Worm (Caenorhabditis elegans) whole organism, mixed stage, embryonic: Measurements from ENCODE around the gene hlh-34.
A peak's percentile ranks its signal among the peaks of the same experiment; 100 is the strongest.

ENCODE experiments used
- M03D4.4 ChIP-seq: sonication (generic microtip); optimal IDR thresholded peaks from 2 replicates; lab custom pipeline; 2017; ENCODE audit warnings: mild to moderate bottlenecking, missing genetic modification characterization, missing compliant biosample characterization
- bed-3 ChIP-seq: fragments of 200-800 bp; sonication (Bioruptor generic); optimal IDR thresholded peaks from 3 replicates; lab custom pipeline; 2018; ENCODE audit warnings: mild to moderate bottlenecking, missing genetic modification characterization, moderate library complexity, missing compliant biosample characterization
- ceh-83 ChIP-seq: fragments of 200-800 bp; sonication (Bioruptor generic); optimal IDR thresholded peaks from 2 replicates; lab custom pipeline; 2018; ENCODE audit warnings: mild to moderate bottlenecking, missing genetic modification characterization, missing compliant biosample characterization
- ces-1 ChIP-seq: fragments of 150-350 bp; optimal IDR thresholded peaks from 2 replicates; lab custom pipeline; 2014; ENCODE audit warnings: missing biosample characterization, missing genetic modification reagents, missing genetic modification characterization
- drap-1 ChIP-seq: fragments of 200-800 bp; sonication (Bioruptor generic); optimal IDR thresholded peaks from 3 replicates; lab custom pipeline; 2018; ENCODE audit warnings: mild to moderate bottlenecking, missing genetic modification characterization, missing compliant biosample characterization
- elt-1 ChIP-seq: sonication (generic microtip); optimal IDR thresholded peaks from 2 replicates; lab custom pipeline; 2017; ENCODE audit warnings: missing genetic modification characterization, mild to moderate bottlenecking, missing compliant biosample characterization, antibody characterized with exemption, moderate library complexity, borderline replicate concordance; ENCODE audit not compliant: insufficient read depth
- elt-3 ChIP-seq: fragments of 150-350 bp; optimal IDR thresholded peaks from 2 replicates; lab custom pipeline; 2014; ENCODE audit warnings: missing biosample characterization, missing genetic modification characterization
- ham-2 ChIP-seq: fragments of 200-800 bp; sonication (Bioruptor generic); optimal IDR thresholded peaks from 2 replicates; lab custom pipeline; 2018; ENCODE audit warnings: mild to moderate bottlenecking, missing genetic modification characterization, missing compliant biosample characterization
- hlh-1 ChIP-seq: fragments of 150-350 bp; optimal IDR thresholded peaks from 2 replicates; lab custom pipeline; 2014; ENCODE audit warnings: missing biosample characterization, missing genetic modification reagents, missing genetic modification characterization
- lin-13 ChIP-seq: fragments of 150-350 bp; optimal IDR thresholded peaks from 2 replicates; lab custom pipeline; 2014; ENCODE audit warnings: missing biosample characterization, missing genetic modification characterization
- mab-5 ChIP-seq: fragments of 150-350 bp; optimal IDR thresholded peaks from 2 replicates; lab custom pipeline; 2014; ENCODE audit warnings: missing biosample characterization, missing genetic modification characterization
- mls-2 ChIP-seq: sonication (generic microtip); optimal IDR thresholded peaks from 2 replicates; lab custom pipeline; 2016; ENCODE audit warnings: mild to moderate bottlenecking, missing genetic modification characterization, moderate library complexity, missing compliant biosample characterization
- nhr-2 ChIP-seq: fragments of 150-350 bp; optimal IDR thresholded peaks from 2 replicates; lab custom pipeline; 2014; ENCODE audit warnings: missing biosample characterization, missing genetic modification characterization
- nhr-237 ChIP-seq: fragments of 150-350 bp; optimal IDR thresholded peaks from 2 replicates; lab custom pipeline; 2014; ENCODE audit warnings: missing biosample characterization, missing genetic modification characterization
- nhr-76 ChIP-seq: sonication (generic microtip); optimal IDR thresholded peaks from 2 replicates; lab custom pipeline; 2017; ENCODE audit warnings: missing biosample characterization, missing genetic modification characterization
- sem-2 ChIP-seq: fragments of 200-800 bp; sonication (Bioruptor generic); optimal IDR thresholded peaks from 2 replicates; lab custom pipeline; 2018; ENCODE audit warnings: mild to moderate bottlenecking, missing genetic modification characterization, missing compliant biosample characterization
- sptf-1 ChIP-seq: sonication (generic microtip); optimal IDR thresholded peaks from 2 replicates; lab custom pipeline; 2017; ENCODE audit warnings: mild to moderate bottlenecking, missing genetic modification characterization, moderate library complexity, missing compliant biosample characterization
- unc-120 ChIP-seq: sonication (generic microtip); optimal IDR thresholded peaks from 2 replicates; lab custom pipeline; 2017; ENCODE audit warnings: missing genetic modification characterization, missing compliant biosample characterization; ENCODE audit not compliant: poor library complexity, severe bottlenecking
- unc-39 ChIP-seq: fragments of 150-350 bp; optimal IDR thresholded peaks from 2 replicates; lab custom pipeline; 2014; ENCODE audit warnings: missing biosample characterization, missing genetic modification characterization
- unc-62 ChIP-seq: fragments of 150-350 bp; optimal IDR thresholded peaks from 2 replicates; lab custom pipeline; 2014; ENCODE audit warnings: missing biosample characterization, missing genetic modification reagents, missing genetic modification characterization
- zip-8 ChIP-seq: fragments of 150-350 bp; optimal IDR thresholded peaks from 2 replicates; lab custom pipeline; 2014; ENCODE audit warnings: missing biosample characterization, missing genetic modification characterization
- ztf-11 ChIP-seq: fragments of 150-350 bp; optimal IDR thresholded peaks from 2 replicates; lab custom pipeline; 2014; ENCODE audit warnings: missing biosample characterization, missing genetic modification characterization

The hlh-34 gene

ce11 chrV:13658577-13658976 lies 48.6 kb downstream of the hlh-34 start:
- TF ChIP-seq ces-1 (no peak), nhr-76 (tag; lab: Kevin White, UChicago) (no peak), ztf-11 (no peak), unc-39 (tag; lab: Kevin White, UChicago) (no peak), unc-120 (no peak), sptf-1 (tag; lab: Kevin White, UChicago) (no peak), lin-13 (tag; lab: Kevin White, UChicago) (no peak), M03D4.4 (tag; lab: Kevin White, UChicago) (no peak), ceh-83 (GFP tag; lab: Kevin White, UChicago) (no peak), sem-2 (no peak), nhr-2 (tag; lab: Kevin White, UChicago) (no peak)
- TF ChIP-seq, all 35 proteins: peak for 0

- TF ChIP-seq bed-3 (GFP tag; lab: Kevin White, UChicago) (no peak), unc-62 (GFP tag; lab: Kevin White, UChicago) (peak; percentile 44), hlh-1 (peak; percentile 72)
Measured at ce11 chrV:13657841-13658338, 49.3 kb downstream of the hlh-34 start.

DNA sequence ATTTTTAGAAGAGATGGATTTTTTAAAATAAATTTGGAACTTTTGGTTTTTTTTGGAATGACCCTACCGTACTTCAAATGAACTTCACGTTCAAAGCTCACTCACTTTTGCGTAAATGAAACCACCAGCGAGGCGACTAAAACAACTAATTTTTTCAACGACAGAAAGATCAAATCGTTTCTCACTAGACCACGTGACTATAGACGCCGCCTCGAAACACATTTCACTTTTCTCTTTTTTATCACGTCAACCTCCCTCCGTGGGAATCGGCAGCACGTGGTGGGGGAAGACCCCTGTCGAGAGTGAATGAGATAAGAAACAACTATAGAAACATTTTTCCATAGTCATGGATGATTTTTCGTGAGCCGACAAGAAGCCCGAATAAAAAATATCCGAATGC lies 49.9 kb downstream of the hlh-34 start:
- TF ChIP-seq sptf-1 (tag; lab: Kevin White, UChicago) = no peak
- TF ChIP-seq lin-13 (tag; lab: Kevin White, UChicago) = no peak
- TF ChIP-seq elt-3 (tag; lab: Kevin White, UChicago) = no peak
- no peak for TF ChIP-seq unc-62 (GFP tag; lab: Kevin White, UChicago)
- no peak for TF ChIP-seq drap-1 (GFP tag; lab: Kevin White, UChicago)
- no peak for TF ChIP-seq ceh-83 (GFP tag; lab: Kevin White, UChicago)
- no peak for TF ChIP-seq M03D4.4 (tag; lab: Kevin White, UChicago)
- no peak for TF ChIP-seq mab-5 (tag; lab: Kevin White, UChicago)
- TF ChIP-seq ham-2 (GFP tag; lab: Kevin White, UChicago) = no peak
- no peak for TF ChIP-seq ces-1
- no peak for TF ChIP-seq nhr-237 (tag; lab: Kevin White, UChicago)
- no peak for TF ChIP-seq zip-8 (tag; lab: Kevin White, UChicago)
- no peak for TF ChIP-seq elt-1
- TF ChIP-seq mls-2 (tag; lab: Kevin White, UChicago) = no peak

DNA sequence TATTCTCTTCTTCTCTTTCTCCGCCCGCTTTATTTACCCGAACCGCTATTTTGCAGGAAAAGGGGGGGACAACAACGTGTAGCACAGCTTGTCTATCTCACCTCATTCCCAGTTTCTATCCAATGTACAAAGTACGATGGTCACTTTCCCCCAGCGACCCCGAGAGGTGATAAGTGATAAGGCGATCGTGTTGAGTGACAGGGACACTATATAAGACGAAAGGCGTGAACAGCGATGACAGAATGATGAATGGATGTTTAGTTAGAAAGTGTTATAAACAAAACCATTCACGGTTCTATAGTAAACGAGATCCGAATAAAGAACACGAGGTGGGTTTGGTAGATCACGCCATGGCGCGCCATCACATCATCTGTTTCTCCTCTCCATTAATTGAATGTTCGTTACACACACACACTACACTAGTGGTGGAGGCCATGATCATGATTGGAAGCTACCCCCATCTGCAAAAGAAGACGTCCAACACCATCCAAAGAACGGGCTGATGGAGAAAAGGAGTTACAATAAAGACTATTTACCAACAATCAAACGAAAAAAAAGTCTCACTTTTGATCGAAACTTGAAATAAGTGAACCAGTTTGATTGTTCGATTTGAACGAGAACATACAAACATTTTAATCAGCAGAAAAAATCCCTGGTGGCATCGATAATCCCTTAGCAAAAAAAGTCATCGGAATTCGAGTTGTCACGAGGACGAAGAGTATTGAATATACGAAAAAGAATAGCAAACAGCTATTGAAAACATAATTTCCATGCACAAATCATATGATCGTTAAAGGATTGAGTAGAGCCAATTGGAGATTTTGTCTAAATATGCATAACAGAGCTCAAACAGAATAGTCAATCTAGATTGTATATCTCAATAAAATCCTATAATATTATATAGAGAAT lies 50.6 kb downstream of the hlh-34 start:
- TF ChIP-seq ham-2 (GFP tag; lab: Kevin White, UChicago) (peak; percentile 76), elt-1 (no peak), bed-3 (GFP tag; lab: Kevin White, UChicago) (no peak), unc-62 (GFP tag; lab: Kevin White, UChicago) (peak; percentile 84)
